Fruit fly (Drosophila melanogaster): ENCODE results near the gene Ms.

DNA sequence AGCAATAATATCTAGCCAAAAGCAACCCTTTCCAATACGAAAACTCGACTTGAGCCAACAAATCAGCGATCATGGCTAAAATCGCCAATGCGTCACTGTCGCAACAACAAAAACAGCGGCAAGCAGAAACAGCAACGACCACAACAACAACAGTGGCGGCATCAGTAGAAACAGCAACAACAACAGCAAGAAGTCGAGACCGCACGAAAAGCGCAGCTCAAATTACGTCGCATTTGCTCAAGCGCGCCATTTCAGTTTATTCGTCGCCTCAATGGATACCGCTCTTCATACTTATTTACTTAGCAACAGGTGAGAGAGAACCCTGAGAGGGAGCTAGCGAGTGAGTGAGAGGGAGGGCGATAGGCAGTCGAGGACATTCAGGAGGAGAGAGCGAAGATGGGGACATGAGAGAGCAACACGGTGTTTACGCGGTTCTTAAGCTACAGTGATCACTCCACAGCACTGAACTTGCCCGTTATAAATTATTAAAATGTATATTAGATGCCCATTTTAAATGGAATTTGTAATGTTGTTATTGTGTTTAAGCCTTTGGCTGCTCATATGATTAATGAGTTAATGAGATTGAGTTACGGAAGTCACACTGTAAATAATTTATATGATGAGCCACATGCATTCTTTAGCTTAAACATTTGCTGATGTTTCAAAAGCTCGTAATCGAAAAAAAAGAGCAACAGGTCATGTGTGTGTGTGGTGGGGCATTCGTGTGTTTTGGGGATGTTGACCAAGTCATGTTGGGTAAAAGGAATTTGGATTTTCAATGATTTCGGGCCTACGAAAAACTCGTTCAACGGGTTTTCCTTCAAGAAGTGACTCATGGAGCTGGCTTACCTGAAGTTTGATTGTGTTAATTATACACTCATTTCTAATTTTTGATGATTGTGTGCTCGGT is 45.5 kb upstream of the Ms start:
- peak; percentile 97 for TF ChIP-seq CG4496 (GFP tag; IDR thresholded peaks at IDR 0.05)
- TF ChIP-seq CG15710 (tag; optimal IDR thresholded peaks at IDR 0.05): peak; percentile 97
- peak; percentile 52 for TF ChIP-seq EcR (GFP tag; optimal IDR thresholded peaks at IDR 0.05)
- TF ChIP-seq rn (GFP tag; IDR thresholded peaks at IDR 0.05): peak; percentile 86
- TF ChIP-seq CG10348 (GFP tag; IDR thresholded peaks at IDR 0.05): peak; percentile 62
- peak; percentile 86 for TF ChIP-seq CG14655 (GFP tag; optimal IDR thresholded peaks at IDR 0.05)
